Fruit fly (Drosophila melanogaster) S2 (cell line): ENCODE data around the gene CG10163.

ENCODE experiments used
- CG8478 ChIP-seq: fragments of >200 bp; optimal IDR thresholded peaks from 2 replicates; lab custom pipeline; 2018
- CTCF ChIP-seq, 2 experiments: fragments of >200 bp; optimal IDR thresholded peaks; 2 replicates each; lab custom pipeline; 2018

Gene CG10163

dm6 chr3L:6258660-6259059, at the start of gene CG10163:
TSS of gene CG10163 (minus strand) at chr3L:6258760.
- no peak for TF ChIP-seq CG8478
- no peak for TF ChIP-seq CTCF (optimal IDR thresholded peaks at IDR 0.05; lab: Kevin White, UChicago)

DNA sequence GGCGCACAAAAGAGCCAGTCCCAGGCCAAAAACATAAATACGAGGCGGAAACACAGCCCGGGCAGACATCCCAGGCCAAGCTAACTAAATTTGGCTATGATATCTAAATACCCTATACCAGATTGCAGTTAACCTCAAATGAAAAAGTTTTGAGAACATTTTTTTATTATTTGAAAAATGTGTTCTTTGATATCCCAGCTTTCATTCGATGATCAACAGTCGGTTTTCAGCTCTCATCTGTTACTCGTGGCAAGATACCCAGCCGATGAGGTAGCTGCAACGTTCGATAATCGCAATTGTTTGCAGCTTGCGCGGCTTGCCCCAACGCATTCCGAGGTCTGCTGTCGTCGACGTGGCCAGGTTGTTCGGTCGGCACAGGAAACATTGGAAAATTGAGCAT, 48.7 kb upstream of the CG10163 start:
- TF ChIP-seq CG8478: no peak
- no peak for TF ChIP-seq CTCF (optimal IDR thresholded peaks at IDR 0.05; lab: Kevin White, UChicago)

DNA sequence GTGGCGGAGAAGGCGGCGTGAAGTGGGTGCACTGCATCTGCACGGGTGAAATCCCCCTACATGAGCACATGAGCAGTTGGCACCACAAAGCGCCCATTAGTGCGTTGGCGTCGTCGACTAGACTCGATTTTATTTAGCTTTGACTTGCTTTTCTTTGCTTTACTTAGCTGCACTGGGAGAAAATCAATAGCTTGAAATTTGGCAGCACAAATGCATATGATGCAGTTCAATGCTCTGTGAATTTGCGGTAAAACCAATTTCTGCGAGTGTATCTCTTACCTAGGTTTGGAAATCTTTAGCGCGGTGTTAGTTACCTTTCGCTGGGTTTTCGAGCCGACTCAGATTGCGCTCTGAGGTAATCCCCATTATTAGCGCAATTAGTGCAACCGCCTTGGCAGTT, 46.3 kb upstream of the CG10163 start:
- TF ChIP-seq CTCF (optimal IDR thresholded peaks at IDR 0.05; lab: Kevin White, UChicago) (no peak), CG8478 (no peak)

- no peak for TF ChIP-seq CG8478
- TF ChIP-seq CTCF (optimal IDR thresholded peaks at IDR 0.05; lab: Kevin White, UChicago): no peak
Observed at dm6 chr3L:6302500-6302899, 43.9 kb upstream of the CG10163 start.

DNA sequence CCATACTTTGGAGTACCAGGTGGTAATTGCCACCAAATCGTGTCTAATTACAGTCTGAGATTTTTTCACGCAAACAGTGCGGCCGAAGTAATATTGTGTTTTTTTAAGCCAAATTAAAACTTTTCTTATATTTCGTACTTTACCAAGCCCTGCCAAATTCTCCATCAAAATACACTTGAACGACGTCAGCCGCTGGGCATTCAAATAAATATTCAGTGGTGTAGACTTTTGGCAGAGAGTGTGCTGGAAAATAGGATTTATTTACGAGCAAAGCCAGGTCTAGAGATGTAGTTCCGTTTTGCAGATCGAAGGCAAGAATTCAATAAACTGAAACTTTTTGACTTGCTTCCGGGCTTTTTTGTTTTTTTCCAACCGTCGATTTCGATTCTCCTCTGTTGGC, 38.1 kb upstream of the CG10163 start:
- TF ChIP-seq CTCF (optimal IDR thresholded peaks at IDR 0.05; lab: Kevin White, UChicago) (no peak), CG8478 (no peak)

DNA sequence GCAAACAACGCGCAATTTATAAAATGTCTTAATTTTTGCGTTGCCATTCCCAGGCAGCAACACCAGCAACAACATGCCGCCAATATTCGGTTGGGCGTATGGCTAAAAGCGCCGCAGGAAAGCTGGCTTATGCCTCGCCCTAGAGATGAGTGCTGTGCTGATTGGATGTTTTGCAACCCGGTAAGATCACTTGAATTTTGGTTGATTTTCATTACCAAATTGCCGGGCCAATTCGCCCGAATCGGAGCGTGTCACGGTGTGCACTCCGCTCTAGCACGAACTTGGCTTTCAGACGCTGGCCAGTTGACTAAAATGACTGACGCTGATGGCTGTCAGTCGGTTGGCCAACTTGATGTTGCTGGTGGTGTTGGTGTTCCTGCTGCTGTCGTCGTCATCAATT, 26.9 kb upstream of the CG10163 start:
- TF ChIP-seq CG8478: no peak
- TF ChIP-seq CTCF (optimal IDR thresholded peaks at IDR 0.05; lab: Kevin White, UChicago): no peak

DNA sequence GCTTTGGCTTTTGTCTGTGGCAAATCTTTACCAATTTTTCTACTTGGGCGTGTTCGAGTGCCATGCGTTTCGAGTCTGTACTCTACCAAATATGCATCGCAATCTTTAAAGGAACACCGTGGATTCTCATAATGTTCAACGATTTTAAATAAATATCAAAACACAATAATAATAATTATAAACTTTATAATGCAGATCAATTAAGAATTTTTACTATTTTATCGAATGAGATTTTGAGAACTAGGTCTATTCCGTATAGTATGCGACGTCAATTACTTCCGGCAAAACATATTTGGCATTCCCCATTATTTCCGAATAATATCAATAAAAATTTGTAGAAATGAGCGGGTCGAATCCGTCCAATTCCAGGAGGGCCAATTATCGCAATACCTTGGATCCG, 16.9 kb upstream of the CG10163 start, which contains the start of gene CG43168:
Gene CG43168, plus strand, starts transcription at position 301 of the 400 bp plus-strand sequence.
- TF ChIP-seq CTCF (optimal IDR thresholded peaks at IDR 0.05; lab: Kevin White, UChicago) (no peak), CG8478 (no peak)

DNA sequence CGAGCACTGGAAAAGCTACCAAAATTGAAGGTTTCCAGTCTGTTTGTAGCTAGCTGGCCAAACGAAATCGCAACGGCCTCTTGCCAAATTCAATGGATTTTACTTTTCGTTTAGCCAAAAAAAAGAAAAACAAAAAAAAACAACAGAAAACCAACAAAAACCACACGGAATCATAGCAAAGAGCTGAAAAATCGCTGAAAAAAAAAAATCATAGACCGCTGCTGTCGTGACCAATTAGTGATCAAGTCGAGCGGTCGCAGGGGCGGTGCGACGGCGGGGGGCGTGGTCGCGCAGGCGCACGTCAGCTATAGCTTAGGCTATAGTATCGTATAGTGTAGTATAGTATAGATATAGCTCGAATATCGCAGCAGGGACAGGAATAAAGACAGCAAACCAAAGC, 16.4 kb upstream of the CG10163 start:
- TF ChIP-seq CTCF (optimal IDR thresholded peaks at IDR 0.05; lab: Kevin White, UChicago): no peak
- no peak for TF ChIP-seq CG8478

- TF ChIP-seq CTCF (optimal IDR thresholded peaks at IDR 0.05; lab: Kevin White, UChicago): no peak
- TF ChIP-seq CG8478: no peak
Observed at dm6 chr3L:6270283-6270682, 11.7 kb upstream of the CG10163 start.

DNA sequence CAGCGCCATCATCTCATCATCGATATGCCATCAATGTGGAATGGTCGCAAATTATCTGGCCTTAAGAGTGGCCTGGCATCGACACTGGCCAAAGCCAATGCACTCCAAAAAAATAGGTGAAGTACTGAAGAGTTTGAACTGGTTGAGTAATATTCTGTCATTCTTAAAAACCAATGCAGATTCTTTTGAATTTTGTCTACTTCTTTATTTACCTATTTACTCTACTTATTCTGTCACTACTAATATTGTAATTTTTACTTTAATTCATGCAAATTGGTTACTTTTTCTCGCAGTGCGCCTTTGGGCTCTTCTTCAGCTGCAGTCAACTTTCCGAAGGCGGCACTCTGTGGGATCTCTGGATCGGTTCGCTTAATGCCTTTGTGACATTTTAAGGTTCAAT, 10.4 kb upstream of the CG10163 start:
- no peak for TF ChIP-seq CTCF (optimal IDR thresholded peaks at IDR 0.05; lab: Kevin White, UChicago)
- no peak for TF ChIP-seq CG8478

DNA sequence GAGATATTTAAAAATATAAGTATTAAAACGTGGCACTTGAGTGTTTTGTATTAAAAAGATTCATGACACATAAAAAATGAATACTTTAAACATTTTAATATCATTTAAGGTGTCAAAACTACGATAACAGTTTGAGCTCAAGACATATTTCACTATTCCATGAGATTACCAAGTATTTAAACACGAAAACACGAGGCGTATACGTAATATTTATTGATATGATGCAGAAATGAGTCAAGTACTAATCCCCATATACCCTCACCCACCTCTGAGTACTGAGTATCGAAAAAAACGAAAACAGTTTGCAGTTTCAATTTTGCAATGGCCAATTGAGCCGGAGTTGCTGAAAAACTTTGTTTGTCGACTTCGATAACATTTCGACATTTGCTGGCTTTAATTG, 9.5 kb upstream of the CG10163 start:
- no peak for TF ChIP-seq CTCF (optimal IDR thresholded peaks at IDR 0.05; lab: Kevin White, UChicago)
- no peak for TF ChIP-seq CG8478

DNA sequence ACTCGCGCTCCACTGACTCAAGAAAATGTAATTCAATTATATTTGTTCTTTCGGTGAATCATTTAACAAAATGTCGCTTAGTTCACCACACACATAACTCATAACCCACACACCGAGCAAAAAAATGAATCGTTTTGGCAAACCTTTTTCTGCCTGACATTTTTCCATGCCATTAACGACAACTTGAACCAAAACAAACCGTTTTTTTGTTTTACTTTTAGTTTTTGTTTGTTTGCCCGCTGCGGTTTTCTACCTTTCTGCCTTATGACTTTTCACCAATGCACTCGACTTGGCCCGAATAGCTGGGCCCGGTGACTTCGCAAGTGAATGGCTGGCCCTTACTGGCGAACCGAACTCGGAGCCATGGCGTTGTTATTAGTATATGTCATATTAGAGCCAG, 8.9 kb upstream of the CG10163 start:
- TF ChIP-seq CG8478 (no peak), CTCF (optimal IDR thresholded peaks at IDR 0.05; lab: Kevin White, UChicago) (no peak)

dm6 chr3L:6266321-6266720, 7.8 kb upstream of the CG10163 start:
- TF ChIP-seq CG8478 (no peak), CTCF (optimal IDR thresholded peaks at IDR 0.05; lab: Kevin White, UChicago) (no peak)

- TF ChIP-seq CG8478: no peak
- TF ChIP-seq CTCF (optimal IDR thresholded peaks at IDR 0.05; lab: Kevin White, UChicago): peak; percentile 80 to 95
Observed at dm6 chr3L:6263896-6264841, 5.6 kb upstream of the CG10163 start.

- TF ChIP-seq CG8478: no peak
- no peak for TF ChIP-seq CTCF (optimal IDR thresholded peaks at IDR 0.05; lab: Kevin White, UChicago)
Observed at dm6 chr3L:6263470-6263869, 4.9 kb upstream of the CG10163 start.

- TF ChIP-seq CG8478 (no peak), CTCF (optimal IDR thresholded peaks at IDR 0.05; lab: Kevin White, UChicago) (no peak)
Observed at dm6 chr3L:6262644-6263404, 4.3 kb upstream of the CG10163 start, which contains the start of gene Ldh. TSS of gene Ldh (minus strand) at chr3L:6262694.
